Worm (Caenorhabditis elegans) whole organism, young adult: ENCODE measurements around the gene tag-131.

Source experiments
- gei-17 ChIP-seq: fragments of 200-800 bp; sonication (Bioruptor generic); optimal IDR thresholded peaks from 2 replicates; lab custom pipeline; 2018; ENCODE audit warnings: mild to moderate bottlenecking, missing genetic modification characterization, missing compliant biosample characterization
- him-1 ChIP-seq: sonication (generic microtip); optimal IDR thresholded peaks from 2 replicates; lab custom pipeline; 2016; ENCODE audit warnings: missing genotype, missing genetic modification reagents, missing genetic modification characterization, missing compliant biosample characterization
- repo-1 ChIP-seq: sonication (generic microtip); optimal IDR thresholded peaks from 2 replicates; lab custom pipeline; 2017; ENCODE audit warnings: mild to moderate bottlenecking, missing genetic modification characterization, missing compliant biosample characterization
- sea-2 ChIP-seq: fragments of 200-800 bp; sonication (Bioruptor generic); IDR thresholded peaks from 2 replicates; pipeline ENCODE4 v1.3.6; 2022; ENCODE audit warnings: missing genetic modification characterization, missing compliant biosample characterization

DNA sequence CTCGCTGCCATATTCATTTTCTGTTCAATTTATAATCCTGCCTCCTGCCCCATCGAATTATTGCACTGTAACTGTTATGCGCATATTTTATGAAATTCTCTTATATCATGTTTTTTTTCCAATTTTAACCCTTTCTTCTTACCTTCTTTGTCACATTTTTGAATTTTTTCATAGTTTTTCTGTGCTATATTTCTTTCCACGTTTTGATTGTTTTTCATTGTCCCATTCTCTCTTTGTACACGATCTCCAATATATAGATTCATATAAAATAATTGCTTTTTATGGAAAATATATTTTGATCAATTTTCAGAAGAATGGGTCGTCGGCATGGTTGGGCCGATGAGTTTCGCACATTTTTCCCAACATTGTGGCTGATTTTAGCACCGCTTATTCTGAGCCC is 32.3 kb downstream of the tag-131 start, which contains the start of gene B0285.6:
- no peak for TF ChIP-seq him-1 (tag; lab: Kevin White, UChicago)
- no peak for TF ChIP-seq sea-2 (GFP tag; lab: Robert Waterston, UW)
- TF ChIP-seq repo-1 (tag; lab: Kevin White, UChicago): no peak
- no peak for TF ChIP-seq gei-17
